Fruit fly (Drosophila melanogaster) whole organism, prepupa: ENCODE measurements around the gene CG15019.

ENCODE experiments used
- Blimp-1 ChIP-seq: fragments of 200-800 bp; sonication (Bioruptor generic); optimal IDR thresholded peaks from 3 replicates; lab custom pipeline; 2017; ENCODE audit warnings: missing biosample characterization, missing genetic modification characterization, mild to moderate bottlenecking, moderate library complexity, missing genetic modification reagents
- CG10669 ChIP-seq: fragments of 200-800 bp; sonication (Bioruptor generic); optimal IDR thresholded peaks from 3 replicates; lab custom pipeline; 2018; ENCODE audit warnings: missing biosample characterization, mild to moderate bottlenecking, missing genetic modification characterization, moderate library complexity
- CG11294 ChIP-seq: fragments of 200-800 bp; sonication (Bioruptor generic); IDR thresholded peaks from 2 replicates; pipeline ENCODE4 v1.3.6; 2022; ENCODE audit warnings: missing biosample characterization, missing genetic modification characterization
- CG11762 ChIP-seq: fragments of 200-800 bp; sonication (Bioruptor generic); optimal IDR thresholded peaks from 3 replicates; lab custom pipeline; 2016; ENCODE audit warnings: missing biosample characterization, missing genetic modification characterization; ENCODE audit not compliant: insufficient read depth
- CG11902 ChIP-seq: fragments of 200-800 bp; sonication (Bioruptor generic); optimal IDR thresholded peaks from 3 replicates; lab custom pipeline; 2016; ENCODE audit warnings: missing biosample characterization, missing genetic modification characterization
- CG15336 ChIP-seq: fragments of 200-800 bp; sonication (Bioruptor generic); IDR thresholded peaks from 2 replicates; pipeline ENCODE4 v1.3.6; 2022; ENCODE audit warnings: missing biosample characterization, missing genetic modification characterization
- CG1621 ChIP-seq: fragments of 200-800 bp; sonication (Bioruptor generic); optimal IDR thresholded peaks from 3 replicates; lab custom pipeline; 2018; ENCODE audit warnings: missing biosample characterization, mild to moderate bottlenecking, missing genetic modification characterization
- CG16779 ChIP-seq: fragments of 200-800 bp; sonication (Bioruptor generic); optimal IDR thresholded peaks from 3 replicates; lab custom pipeline; 2017; ENCODE audit warnings: missing biosample characterization, mild to moderate bottlenecking, missing genetic modification characterization
- CG32006 ChIP-seq: fragments of 200-800 bp; sonication (Bioruptor generic); optimal IDR thresholded peaks from 3 replicates; lab custom pipeline; 2017; ENCODE audit warnings: missing biosample characterization, mild to moderate bottlenecking, missing genetic modification characterization
- CG34406 ChIP-seq: fragments of 200-800 bp; sonication (Bioruptor generic); optimal IDR thresholded peaks from 3 replicates; lab custom pipeline; 2016; ENCODE audit warnings: missing biosample characterization, missing genetic modification characterization
- CG3919 ChIP-seq: fragments of 200-800 bp; sonication (Bioruptor generic); optimal IDR thresholded peaks from 3 replicates; lab custom pipeline; 2016; ENCODE audit warnings: missing biosample characterization, missing genetic modification characterization
- CG6163 ChIP-seq: fragments of 200-800 bp; sonication (Bioruptor generic); IDR thresholded peaks from 3 replicates; pipeline ENCODE4 v1.3.6; 2022; ENCODE audit warnings: missing biosample characterization, missing genetic modification characterization
- CG6276 ChIP-seq: fragments of 200-800 bp; sonication (Bioruptor generic); optimal IDR thresholded peaks from 2 replicates; lab custom pipeline; 2017; ENCODE audit warnings: missing biosample characterization, mild to moderate bottlenecking, missing genetic modification characterization
- CG6854 ChIP-seq: fragments of 200-800 bp; sonication (Bioruptor generic); optimal IDR thresholded peaks from 2 replicates; lab custom pipeline; 2017; ENCODE audit warnings: missing biosample characterization, mild to moderate bottlenecking, missing genetic modification characterization
- CG7368 ChIP-seq: fragments of 200-800 bp; sonication (Bioruptor generic); optimal IDR thresholded peaks from 3 replicates; lab custom pipeline; 2016; ENCODE audit warnings: missing biosample characterization, missing genetic modification characterization
- CG8319 ChIP-seq: fragments of 200-800 bp; sonication (Bioruptor generic); optimal IDR thresholded peaks from 3 replicates; lab custom pipeline; 2016; ENCODE audit warnings: missing biosample characterization, missing genetic modification characterization
- CG8632 ChIP-seq: fragments of 200-800 bp; sonication (Bioruptor generic); optimal IDR thresholded peaks from 3 replicates; lab custom pipeline; 2016; ENCODE audit warnings: missing biosample characterization, missing genetic modification characterization
- Eip75B ChIP-seq: fragments of 200-800 bp; sonication (Bioruptor generic); optimal IDR thresholded peaks from 3 replicates; lab custom pipeline; 2016; ENCODE audit warnings: missing biosample characterization, missing genetic modification characterization
- Eip78C ChIP-seq: fragments of 200-800 bp; sonication (Bioruptor generic); peaks from one replicate; lab custom pipeline; 2016; ENCODE audit warnings: missing biosample characterization, missing genetic modification characterization
- Hr38 ChIP-seq: sonication (Bioruptor generic); optimal IDR thresholded peaks from 2 replicates; lab custom pipeline; 2016; ENCODE audit warnings: missing biosample characterization, missing genetic modification characterization
- Hr4 ChIP-seq: fragments of 200-800 bp; sonication (Bioruptor generic); optimal IDR thresholded peaks from 3 replicates; lab custom pipeline; 2016; ENCODE audit warnings: missing biosample characterization, missing genetic modification characterization
- Lpt ChIP-seq: fragments of 200-800 bp; sonication (Bioruptor generic); optimal IDR thresholded peaks from 3 replicates; lab custom pipeline; 2016; ENCODE audit warnings: missing biosample characterization, missing genetic modification characterization
- OdsH ChIP-seq: fragments of 200-800 bp; sonication (Bioruptor generic); optimal IDR thresholded peaks from 3 replicates; lab custom pipeline; 2016; ENCODE audit warnings: missing biosample characterization, missing genetic modification characterization
- Sox102F ChIP-seq: fragments of 200-800 bp; sonication (Bioruptor generic); optimal IDR thresholded peaks from 2 replicates; lab custom pipeline; 2016; ENCODE audit warnings: missing biosample characterization, mild to moderate bottlenecking, missing genetic modification characterization
- Sox14 ChIP-seq: fragments of 200-800 bp; sonication (Bioruptor generic); optimal IDR thresholded peaks from 3 replicates; lab custom pipeline; 2016; ENCODE audit warnings: missing biosample characterization, missing genetic modification characterization
- achi ChIP-seq: fragments of 200-800 bp; sonication (Bioruptor generic); optimal IDR thresholded peaks from 3 replicates; lab custom pipeline; 2016; ENCODE audit warnings: missing biosample characterization, missing genetic modification characterization
- acj6 ChIP-seq: fragments of 200-800 bp; sonication (Bioruptor generic); optimal IDR thresholded peaks from 3 replicates; lab custom pipeline; 2016; ENCODE audit warnings: missing biosample characterization, missing genetic modification characterization
- eg ChIP-seq: fragments of 200-800 bp; sonication (Bioruptor generic); IDR thresholded peaks from 3 replicates; pipeline ENCODE4 v1.3.6; 2022; ENCODE audit warnings: missing biosample characterization, missing genetic modification characterization
- esn ChIP-seq: fragments of 200-800 bp; sonication (Bioruptor generic); optimal IDR thresholded peaks from 2 replicates; lab custom pipeline; 2016; ENCODE audit warnings: missing biosample characterization, mild to moderate bottlenecking, missing genetic modification characterization, moderate library complexity
- fd59A ChIP-seq: fragments of 200-800 bp; sonication (Bioruptor generic); optimal IDR thresholded peaks from 2 replicates; lab custom pipeline; 2017; ENCODE audit warnings: missing biosample characterization, mild to moderate bottlenecking, missing genetic modification characterization, missing genetic modification reagents
- fd85E ChIP-seq: fragments of 200-800 bp; sonication (Bioruptor generic); optimal IDR thresholded peaks from 3 replicates; lab custom pipeline; 2016; ENCODE audit warnings: missing biosample characterization, missing genetic modification characterization
- fkh ChIP-seq: fragments of 200-800 bp; sonication (Bioruptor generic); optimal IDR thresholded peaks from 3 replicates; lab custom pipeline; 2017; ENCODE audit warnings: missing biosample characterization, mild to moderate bottlenecking, missing genetic modification characterization, moderate library complexity
- pdm3 ChIP-seq: fragments of 200-800 bp; sonication (Bioruptor generic); optimal IDR thresholded peaks from 3 replicates; lab custom pipeline; 2016; ENCODE audit warnings: missing biosample characterization, missing genetic modification characterization
- ss ChIP-seq, 2 experiments: fragments of 200-800 bp; sonication (Bioruptor generic); optimal IDR thresholded peaks; 2 replicates in 1 of 2; 3 replicates in 1 of 2; lab custom pipeline; 2017 to 2018; ENCODE audit warnings: mild to moderate bottlenecking in 2 of 2, missing biosample characterization in 2 of 2, missing genetic modification characterization in 2 of 2, moderate library complexity in 1 of 2
- svp ChIP-seq: fragments of 200-800 bp; sonication (Bioruptor generic); peaks from one replicate; lab custom pipeline; 2016; ENCODE audit warnings: missing biosample characterization, missing genetic modification characterization
- vri ChIP-seq: fragments of 200-800 bp; sonication (Bioruptor generic); optimal IDR thresholded peaks from 3 replicates; lab custom pipeline; 2016; ENCODE audit warnings: missing biosample characterization, mild to moderate bottlenecking, missing genetic modification characterization

CG15019 gene

dm6 chr3L:4362937-4363336, 42.9 kb downstream of the CG15019 start:
- TF ChIP-seq achi (GFP tag; lab: Kevin White, UChicago) (no peak), CG8319 (GFP tag; lab: Kevin White, UChicago) (no peak), CG11294 (no peak), CG16779 (no peak), vri (no peak), CG34406 (GFP tag; lab: Kevin White, UChicago) (no peak), CG15336 (GFP tag; lab: Robert Waterston, UW) (no peak), CG6276 (GFP tag; lab: Kevin White, UChicago) (no peak), CG3919 (GFP tag; lab: Kevin White, UChicago) (no peak), CG10669 (GFP tag; lab: Kevin White, UChicago) (no peak)

dm6 chr3L:4360376-4360703, 45.5 kb downstream of the CG15019 start:
- no peak for TF ChIP-seq fd59A (GFP tag; lab: Kevin White, UChicago)
- TF ChIP-seq fkh (GFP tag; lab: Kevin White, UChicago) = peak; percentile 20
- TF ChIP-seq svp (GFP tag; lab: Kevin White, UChicago) = no peak
- no peak for TF ChIP-seq pdm3 (GFP tag; lab: Kevin White, UChicago)
- no peak for TF ChIP-seq esn (GFP tag; lab: Kevin White, UChicago)
- no peak for TF ChIP-seq CG1621 (tag; lab: Kevin White, UChicago)
- peak in 1 of 2 experiments; percentile 15 for TF ChIP-seq ss (GFP tag; optimal IDR thresholded peaks at IDR 0.05; lab: Kevin White, UChicago)
- no peak for TF ChIP-seq CG16779
- no peak for TF ChIP-seq eg
- no peak for TF ChIP-seq Eip75B (GFP tag; lab: Kevin White, UChicago)
- no peak for TF ChIP-seq CG11762
- no peak for TF ChIP-seq CG32006
- no peak for TF ChIP-seq Blimp-1
- no peak for TF ChIP-seq Hr38 (GFP tag; lab: Kevin White, UChicago)
- TF ChIP-seq CG10669 (GFP tag; lab: Kevin White, UChicago) = no peak
- TF ChIP-seq Hr4 (GFP tag; lab: Kevin White, UChicago) = no peak
- 0 out of 3 replicates have a peak, but pooled peaks have one; percentile 16 for TF ChIP-seq CG6163 (GFP tag; lab: Robert Waterston, UW)
- TF ChIP-seq Eip78C (GFP tag; lab: Kevin White, UChicago) = peak; percentile 52
- TF ChIP-seq vri = no peak
- no peak for TF ChIP-seq CG11294
- no peak for TF ChIP-seq acj6 (GFP tag; lab: Kevin White, UChicago)
- TF ChIP-seq CG8632 = no peak
- peak; percentile 12 for TF ChIP-seq CG6854 (GFP tag; lab: Kevin White, UChicago)
- TF ChIP-seq, all 60 proteins: peak for 5

dm6 chr3L:4359688-4360375, 46.0 kb downstream of the CG15019 start:
- TF ChIP-seq CG7368 (no peak), fd85E (GFP tag; lab: Kevin White, UChicago) (no peak), Sox102F (GFP tag; lab: Kevin White, UChicago) (no peak), Eip78C (GFP tag; lab: Kevin White, UChicago) (no peak), OdsH (GFP tag; lab: Kevin White, UChicago) (no peak)

- TF ChIP-seq CG34406 (GFP tag; lab: Kevin White, UChicago) (no peak), CG10669 (GFP tag; lab: Kevin White, UChicago) (no peak), fkh (GFP tag; lab: Kevin White, UChicago) (peak; percentile 51), Eip78C (GFP tag; lab: Kevin White, UChicago) (peak; percentile 50), CG16779 (no peak), Blimp-1 (no peak), CG11902 (no peak), vri (peak; percentile 37), CG1621 (tag; lab: Kevin White, UChicago) (no peak), OdsH (GFP tag; lab: Kevin White, UChicago) (no peak), CG11294 (no peak), pdm3 (GFP tag; lab: Kevin White, UChicago) (no peak), CG6163 (GFP tag; lab: Robert Waterston, UW) (no peak), Sox14 (GFP tag; lab: Kevin White, UChicago) (no peak), Lpt (GFP tag; lab: Kevin White, UChicago) (no peak), CG11762 (no peak)
Observed at dm6 chr3L:4357705-4358131, 48.1 kb downstream of the CG15019 start.
